Comparison of ENCODE assay signal across 1 worm cellular context in genomic region chrIII:3854868-3855267, ce11.
A peak's percentile ranks its signal among the peaks of the same experiment; 100 is the strongest.
TF ChIP-seq lines count a peak whose summit lies in the region.

No protein-coding gene starts in this region.

TF ChIP-seq in whole organism, L1 larva, 84 proteins besides CTCF, POLR2A, EP300 and RAD21 (continued from another document):
- peak; percentile 7 to 45 for TF ChIP-seq lin-35 (GFP tag; optimal IDR thresholded peaks at IDR 0.05; lab: Kevin White, UChicago)
- peak; percentile 49 for TF ChIP-seq snu-23 (GFP tag; optimal IDR thresholded peaks at IDR 0.05; lab: Kevin White, UChicago)
- TF ChIP-seq nhr-85 (tag; lab: Kevin White, UChicago), result peak; percentile 84
- peak; percentile 76 for TF ChIP-seq F16B12.6 (tag; optimal IDR thresholded peaks at IDR 0.05; lab: Kevin White, UChicago)
- TF ChIP-seq ceh-82 (tag; optimal IDR thresholded peaks at IDR 0.05; lab: Kevin White, UChicago), result peak in 1 of 3 experiments; percentile 20
- peak; percentile 99 for TF ChIP-seq nhr-19 (GFP tag; conservative IDR thresholded peaks at IDR 0.05; lab: Robert Waterston, UW)
- TF ChIP-seq dsc-1 (tag; optimal IDR thresholded peaks at IDR 0.05; lab: Kevin White, UChicago), result peak; percentile 47
- peak; percentile 74 for TF ChIP-seq nhr-47 (tag; optimal IDR thresholded peaks at IDR 0.05; lab: Kevin White, UChicago)
- peak; percentile 95 for TF ChIP-seq mab-9 (GFP tag; IDR thresholded peaks at IDR 0.05; lab: Robert Waterston, UW)
- peak; percentile 44 for TF ChIP-seq unc-86 (tag; optimal IDR thresholded peaks at IDR 0.05; lab: Kevin White, UChicago)
- peak; percentile 17 for TF ChIP-seq mep-1 (tag; optimal IDR thresholded peaks at IDR 0.05; lab: Kevin White, UChicago)
- TF ChIP-seq lsy-2 (tag; optimal IDR thresholded peaks at IDR 0.05; lab: Kevin White, UChicago), result peak; percentile 77 to 86
- peak in 1 of 2 experiments; percentile 51 for TF ChIP-seq ztf-11 (tag; optimal IDR thresholded peaks at IDR 0.05; lab: Kevin White, UChicago)
- TF ChIP-seq unc-98 (GFP tag; IDR thresholded peaks at IDR 0.05; lab: Robert Waterston, UW), result peak; percentile 93
- peak; percentile 52 for TF ChIP-seq lin-14 (GFP tag; optimal IDR thresholded peaks at IDR 0.05; lab: Kevin White, UChicago)
